Fruit fly (Drosophila melanogaster) whole organism, adult: Measurements from ENCODE around the gene Ir93a.

Experiments used
- CG11617 ChIP-seq: fragments of 200-800 bp; sonication (Bioruptor generic); optimal IDR thresholded peaks from 2 replicates; lab custom pipeline; 2017; ENCODE audit warnings: mild to moderate bottlenecking, missing biosample characterization, missing genetic modification reagents, missing genetic modification characterization
- CG12768 ChIP-seq: fragments of 200-800 bp; sonication (Bioruptor generic); optimal IDR thresholded peaks from 2 replicates; lab custom pipeline; 2017; ENCODE audit warnings: missing biosample characterization, missing genetic modification characterization, mild to moderate bottlenecking, moderate library complexity, missing genetic modification reagents
- CG14711 ChIP-seq: fragments of 200-800 bp; sonication (Bioruptor generic); optimal IDR thresholded peaks from 2 replicates; lab custom pipeline; 2018; ENCODE audit warnings: missing biosample characterization, mild to moderate bottlenecking, missing genetic modification characterization, moderate library complexity
- CG1620 ChIP-seq: fragments of 200-800 bp; sonication (Bioruptor generic); optimal IDR thresholded peaks from 2 replicates; lab custom pipeline; 2016; ENCODE audit warnings: missing biosample characterization, missing genetic modification characterization
- CG33017 ChIP-seq: fragments of 200-800 bp; sonication (Bioruptor generic); optimal IDR thresholded peaks from 2 replicates; lab custom pipeline; 2018; ENCODE audit warnings: missing biosample characterization, mild to moderate bottlenecking, missing genetic modification characterization, moderate library complexity
- CG5204 ChIP-seq: fragments of 200-800 bp; sonication (Bioruptor generic); optimal IDR thresholded peaks from 2 replicates; lab custom pipeline; 2016; ENCODE audit warnings: missing biosample characterization, missing genetic modification characterization
- CG7045 ChIP-seq: fragments of 200-800 bp; sonication (Bioruptor generic); optimal IDR thresholded peaks from 2 replicates; lab custom pipeline; 2017; ENCODE audit warnings: missing biosample characterization, mild to moderate bottlenecking, missing genetic modification characterization
- CG7101 ChIP-seq: fragments of 200-800 bp; sonication (Bioruptor generic); optimal IDR thresholded peaks from 2 replicates; lab custom pipeline; 2018; ENCODE audit warnings: missing biosample characterization, mild to moderate bottlenecking, missing genetic modification characterization, moderate library complexity
- Clk ChIP-seq: fragments of 200-800 bp; sonication (Bioruptor generic); optimal IDR thresholded peaks from 2 replicates; lab custom pipeline; 2017; ENCODE audit warnings: missing biosample characterization, missing genetic modification characterization
- Crg-1 ChIP-seq: fragments of 200-800 bp; sonication (Bioruptor generic); optimal IDR thresholded peaks from 2 replicates; lab custom pipeline; 2016; ENCODE audit warnings: missing biosample characterization, missing genetic modification characterization
- Hr96 ChIP-seq: fragments of 200-800 bp; sonication (Bioruptor generic); optimal IDR thresholded peaks from 2 replicates; lab custom pipeline; 2016; ENCODE audit warnings: missing biosample characterization, missing genetic modification characterization
- Mnt ChIP-seq: fragments of 200-800 bp; sonication (Bioruptor generic); optimal IDR thresholded peaks from 2 replicates; lab custom pipeline; 2016; ENCODE audit warnings: missing biosample characterization, mild to moderate bottlenecking, missing genetic modification characterization
- bab1 ChIP-seq: fragments of 200-800 bp; sonication (Bioruptor generic); optimal IDR thresholded peaks from 3 replicates; lab custom pipeline; 2019; ENCODE audit warnings: missing biosample characterization, mild to moderate bottlenecking, missing genetic modification characterization, moderate library complexity
- cic ChIP-seq: fragments of 200-800 bp; sonication (Bioruptor generic); optimal IDR thresholded peaks from 2 replicates; lab custom pipeline; 2017; ENCODE audit warnings: missing biosample characterization, mild to moderate bottlenecking, missing genetic modification characterization, moderate library complexity
- cnc ChIP-seq, 2 experiments: fragments of >200 bp; optimal IDR thresholded peaks; 2 replicates each; lab custom pipeline; 2017
- kay ChIP-seq: fragments of 200-800 bp; sonication (Bioruptor generic); peaks from one replicate; lab custom pipeline; 2016; ENCODE audit warnings: missing biosample characterization, missing genetic modification characterization, borderline replicate concordance
- ovo ChIP-seq: fragments of 200-800 bp; sonication (Bioruptor generic); optimal IDR thresholded peaks from 2 replicates; lab custom pipeline; 2016; ENCODE audit warnings: missing biosample characterization, missing genetic modification characterization
- pad ChIP-seq: fragments of 200-800 bp; sonication (Bioruptor generic); optimal IDR thresholded peaks from 3 replicates; lab custom pipeline; 2017; ENCODE audit warnings: missing biosample characterization, missing genetic modification characterization, mild to moderate bottlenecking, moderate library complexity, missing genetic modification reagents
- tj ChIP-seq: fragments of 200-800 bp; sonication (Bioruptor generic); optimal IDR thresholded peaks from 3 replicates; lab custom pipeline; 2017; ENCODE audit warnings: missing biosample characterization, mild to moderate bottlenecking, missing genetic modification characterization, moderate library complexity
- toe ChIP-seq: fragments of 200-800 bp; sonication (Bioruptor generic); optimal IDR thresholded peaks from 2 replicates; lab custom pipeline; 2016; ENCODE audit warnings: missing biosample characterization, missing genetic modification characterization

The Ir93a gene

DNA sequence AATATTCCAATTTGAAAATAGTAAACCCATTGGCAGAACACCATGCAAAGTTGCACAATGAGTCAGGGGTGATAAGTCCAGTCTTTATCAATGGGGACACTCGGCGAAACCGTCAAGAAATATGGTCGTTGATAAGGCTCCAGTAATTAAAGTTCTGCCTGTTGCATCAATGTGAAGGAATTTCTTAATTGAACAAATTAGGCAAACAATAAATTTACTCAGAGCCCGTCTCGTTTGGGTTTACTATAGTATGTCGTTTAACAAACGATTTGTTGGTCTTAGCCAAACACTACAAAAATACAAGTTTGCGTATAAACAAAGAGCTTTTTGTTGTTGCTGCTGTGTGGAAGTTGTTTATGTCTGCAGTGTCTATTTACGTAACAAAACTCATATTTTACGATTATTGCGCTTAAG lies 25.0 kb downstream of the Ir93a start:
- no peak for TF ChIP-seq toe
- TF ChIP-seq Mnt (GFP tag; lab: Kevin White, UChicago): no peak
- TF ChIP-seq bab1 (GFP tag; lab: Kevin White, UChicago): no peak
- no peak for TF ChIP-seq CG33017 (tag; lab: Kevin White, UChicago)
- peak; percentile 14 for TF ChIP-seq cic (GFP tag; lab: Kevin White, UChicago)
- no peak for TF ChIP-seq cnc (optimal IDR thresholded peaks at IDR 0.05; lab: Kevin White, UChicago)
- TF ChIP-seq CG5204 (GFP tag; lab: Kevin White, UChicago): no peak
- TF ChIP-seq CG7101 (tag; lab: Kevin White, UChicago): no peak
- no peak for TF ChIP-seq Hr96 (GFP tag; lab: Kevin White, UChicago)
- TF ChIP-seq tj (GFP tag; lab: Kevin White, UChicago): no peak
- no peak for TF ChIP-seq CG7045 (GFP tag; lab: Kevin White, UChicago)
- peak; percentile 87 for TF ChIP-seq kay (GFP tag; lab: Kevin White, UChicago)
- TF ChIP-seq CG1620: no peak
- no peak for TF ChIP-seq Crg-1 (GFP tag; lab: Kevin White, UChicago)
- TF ChIP-seq pad (GFP tag; lab: Kevin White, UChicago): no peak

DNA sequence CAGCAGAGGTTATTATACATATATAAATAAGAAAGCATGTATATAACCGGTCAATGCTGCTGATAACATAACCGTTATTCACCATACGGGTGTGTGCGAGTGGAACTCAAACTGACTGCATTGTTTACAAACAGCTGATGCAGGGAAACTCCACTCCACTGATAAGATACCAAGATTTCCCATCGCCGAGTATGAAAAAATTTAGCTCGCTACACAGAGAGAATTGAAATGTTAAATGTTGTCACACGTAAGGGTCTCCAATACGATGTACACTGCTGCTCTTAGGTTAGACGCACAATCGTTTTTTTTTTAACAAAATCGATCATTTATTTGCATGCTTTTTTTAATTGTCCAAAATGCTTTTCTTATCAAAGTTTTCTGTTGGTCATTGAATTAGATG lies 26.1 kb downstream of the Ir93a start:
- TF ChIP-seq CG11617 (GFP tag; lab: Kevin White, UChicago) (no peak), ovo (no peak), cic (GFP tag; lab: Kevin White, UChicago) (no peak), toe (no peak), CG14711 (tag; lab: Kevin White, UChicago) (no peak), Mnt (GFP tag; lab: Kevin White, UChicago) (no peak), Clk (no peak)

DNA sequence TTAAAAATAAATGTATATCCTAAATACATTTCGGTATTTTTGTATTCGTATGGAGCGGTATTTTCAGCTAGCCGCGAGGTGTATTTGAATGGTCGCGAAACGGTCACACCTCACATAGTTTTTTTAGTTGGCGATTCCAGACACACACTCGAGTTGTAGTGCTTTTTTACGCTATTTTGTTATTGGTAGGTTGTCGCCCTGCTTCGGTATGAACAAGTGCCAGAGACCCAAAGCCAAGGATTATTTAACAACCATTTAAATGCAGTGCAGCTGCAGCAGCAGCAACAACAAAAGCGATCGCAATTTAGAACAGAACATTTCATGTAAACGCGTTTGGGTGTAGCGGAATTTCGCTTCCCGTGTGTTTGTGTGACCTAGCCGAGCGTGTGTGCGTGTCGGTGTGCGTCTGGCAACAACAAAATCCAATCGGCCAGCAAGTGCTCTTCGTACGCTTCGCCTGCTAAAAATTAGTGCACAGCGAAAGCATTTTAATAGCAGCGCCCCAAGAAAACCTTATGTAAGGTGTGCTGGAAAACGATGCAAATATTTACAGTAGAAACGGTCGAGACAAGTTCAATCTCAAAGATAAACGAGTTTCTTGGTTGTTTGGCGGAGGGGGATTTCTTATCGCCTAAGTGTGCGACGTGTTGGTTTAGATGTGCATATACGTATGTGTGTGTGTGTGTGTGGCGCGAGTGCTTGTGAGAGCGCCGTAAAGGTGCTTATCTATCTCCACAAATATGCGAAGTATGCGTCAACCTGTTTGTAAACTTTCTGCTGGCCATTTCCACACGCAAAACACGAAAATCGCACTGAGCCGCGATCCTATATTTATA lies 26.8 kb downstream of the Ir93a start, which contains the start of gene Synd:
Gene Synd, plus strand, starts transcription at position 111 of the 836 bp plus-strand sequence.
- peak; percentile 42 for TF ChIP-seq CG11617 (GFP tag; lab: Kevin White, UChicago)
- peak; percentile 91 for TF ChIP-seq cic (GFP tag; lab: Kevin White, UChicago)
- TF ChIP-seq CG1620: no peak
- TF ChIP-seq Clk: no peak
- peak; percentile 90 for TF ChIP-seq kay (GFP tag; lab: Kevin White, UChicago)
- peak; percentile 32 for TF ChIP-seq CG33017 (tag; lab: Kevin White, UChicago)
- TF ChIP-seq CG7045 (GFP tag; lab: Kevin White, UChicago): no peak
- TF ChIP-seq Mnt (GFP tag; lab: Kevin White, UChicago): peak; percentile 55
- TF ChIP-seq tj (GFP tag; lab: Kevin White, UChicago): peak; percentile 54
- TF ChIP-seq CG7101 (tag; lab: Kevin White, UChicago): peak; percentile 29
- TF ChIP-seq Crg-1 (GFP tag; lab: Kevin White, UChicago): no peak
- peak; percentile 3 for TF ChIP-seq bab1 (GFP tag; lab: Kevin White, UChicago)
- TF ChIP-seq CG12768 (GFP tag; lab: Kevin White, UChicago): peak; percentile 60
- no peak for TF ChIP-seq CG5204 (GFP tag; lab: Kevin White, UChicago)
- TF ChIP-seq ovo: peak; percentile 51
- peak; percentile 45 for TF ChIP-seq CG14711 (tag; lab: Kevin White, UChicago)
- TF ChIP-seq cnc (optimal IDR thresholded peaks at IDR 0.05; lab: Kevin White, UChicago): no peak
- TF ChIP-seq Hr96 (GFP tag; lab: Kevin White, UChicago): no peak
- TF ChIP-seq pad (GFP tag; lab: Kevin White, UChicago): peak; percentile 53
- no peak for TF ChIP-seq toe

DNA sequence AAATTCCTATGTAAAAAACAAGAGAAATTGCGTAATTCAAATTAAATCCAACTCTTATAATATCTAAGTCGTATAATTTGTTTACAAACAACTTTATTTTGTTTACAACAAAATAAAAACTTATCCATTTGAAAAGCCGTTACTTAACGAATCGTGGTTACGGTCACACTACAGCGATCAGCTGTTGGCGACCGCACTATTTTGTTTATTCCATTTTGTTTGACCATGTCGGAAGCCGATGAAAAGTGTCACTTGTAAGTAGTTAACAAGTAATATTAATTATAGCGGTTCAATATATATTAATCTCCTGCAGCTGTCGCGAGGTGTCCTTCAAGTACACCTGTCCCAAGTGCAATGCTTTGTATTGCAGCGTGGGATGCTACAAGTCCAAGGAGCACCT lies 28.8 kb downstream of the Ir93a start, which contains the start of gene CG31223:
Gene CG31223, plus strand, starts transcription at position 165 of the 400 bp plus-strand sequence.
- TF ChIP-seq tj (GFP tag; lab: Kevin White, UChicago) (no peak), ovo (no peak), kay (GFP tag; lab: Kevin White, UChicago) (peak; percentile 2)

- peak; percentile 64 for TF ChIP-seq CG11617 (GFP tag; lab: Kevin White, UChicago)
- TF ChIP-seq Clk: no peak
- TF ChIP-seq CG7101 (tag; lab: Kevin White, UChicago): peak; percentile 40
- peak; percentile 69 for TF ChIP-seq CG1620
- no peak for TF ChIP-seq kay (GFP tag; lab: Kevin White, UChicago)
- TF ChIP-seq Hr96 (GFP tag; lab: Kevin White, UChicago): peak; percentile 40
- no peak for TF ChIP-seq tj (GFP tag; lab: Kevin White, UChicago)
- TF ChIP-seq pad (GFP tag; lab: Kevin White, UChicago): no peak
- TF ChIP-seq cic (GFP tag; lab: Kevin White, UChicago): peak; percentile 6
- peak; percentile 24 for TF ChIP-seq CG33017 (tag; lab: Kevin White, UChicago)
- no peak for TF ChIP-seq CG5204 (GFP tag; lab: Kevin White, UChicago)
- TF ChIP-seq CG14711 (tag; lab: Kevin White, UChicago): no peak
- TF ChIP-seq Crg-1 (GFP tag; lab: Kevin White, UChicago): peak; percentile 72
- peak; percentile 8 for TF ChIP-seq bab1 (GFP tag; lab: Kevin White, UChicago)
- no peak for TF ChIP-seq cnc (optimal IDR thresholded peaks at IDR 0.05; lab: Kevin White, UChicago)
- peak; percentile 12 for TF ChIP-seq CG7045 (GFP tag; lab: Kevin White, UChicago)
- peak; percentile 32 for TF ChIP-seq ovo
- peak; percentile 69 for TF ChIP-seq Mnt (GFP tag; lab: Kevin White, UChicago)
- TF ChIP-seq toe: no peak
- peak; percentile 31 for TF ChIP-seq CG12768 (GFP tag; lab: Kevin White, UChicago)
Observed at dm6 chr3R:20830153-20830695, 29.5 kb downstream of the Ir93a start, which contains the start of gene Adss. Gene Adss (minus strand): TSS chr3R:20830580.
